Fruit fly (Drosophila melanogaster): ENCODE data around the gene fw.
A peak's percentile ranks its signal among the peaks of the same experiment; 100 is the strongest.

DNA sequence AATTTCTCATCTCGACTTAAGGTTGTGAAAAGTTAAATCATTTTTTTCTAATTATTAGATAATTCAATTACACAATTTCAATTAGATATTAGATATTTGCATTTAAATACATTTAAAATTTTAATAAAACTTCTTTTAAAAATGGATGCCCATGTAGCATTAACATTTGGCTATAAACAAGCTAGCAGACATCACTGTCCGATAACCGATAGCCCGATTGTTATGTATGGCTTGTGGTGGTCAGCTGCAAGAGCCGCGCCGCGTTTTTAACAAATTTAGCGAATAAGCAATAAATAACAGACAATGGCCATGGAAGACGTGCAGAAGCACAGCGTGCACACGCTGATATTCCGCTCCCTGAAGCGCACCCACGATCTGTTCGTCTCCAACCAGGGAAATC is 17.1 kb upstream of the fw start, which contains the start of gene Tango4:
- TF ChIP-seq CG8632 (GFP tag; optimal IDR thresholded peaks at IDR 0.05) (no peak), Eip93F (GFP tag; optimal IDR thresholded peaks at IDR 0.05) (no peak), Sox102F (GFP tag; optimal IDR thresholded peaks at IDR 0.05) (no peak), Met (GFP tag; optimal IDR thresholded peaks at IDR 0.05) (no peak), dsx (GFP tag; optimal IDR thresholded peaks at IDR 0.05; ENCODE audit: poor library complexity, severe bottlenecking) (no peak), Hr39 (GFP tag; optimal IDR thresholded peaks at IDR 0.05) (no peak), svp (GFP tag) (peak; percentile 29), CG6854 (GFP tag; optimal IDR thresholded peaks at IDR 0.05) (no peak), Ets21C (GFP tag; optimal IDR thresholded peaks at IDR 0.05) (no peak), OdsH (GFP tag; optimal IDR thresholded peaks at IDR 0.05) (no peak), Lpt (GFP tag; optimal IDR thresholded peaks at IDR 0.05) (no peak)

Measured in whole organism, prepupa.